Worm (Caenorhabditis elegans) whole organism, late embryonic: Measurements from ENCODE around the gene C07C7.1.
A peak's percentile ranks its signal among the peaks of the same experiment; 100 is the strongest.

Experiments used
- F13H6.1 ChIP-seq: sonication (generic microtip); optimal IDR thresholded peaks from 2 replicates; lab custom pipeline; 2016; ENCODE audit warnings: missing genetic modification characterization, missing compliant biosample characterization
- T23F11.4 ChIP-seq: fragments of 200-800 bp; sonication (Bioruptor generic); optimal IDR thresholded peaks from 2 replicates; lab custom pipeline; 2018; ENCODE audit warnings: mild to moderate bottlenecking, missing genetic modification characterization, missing compliant biosample characterization
- ceh-18 ChIP-seq: sonication (generic microtip); optimal IDR thresholded peaks from 2 replicates; lab custom pipeline; 2016; ENCODE audit warnings: missing genetic modification characterization, missing compliant biosample characterization
- ceh-19 ChIP-seq: fragments of 200-800 bp; sonication (Bioruptor generic); optimal IDR thresholded peaks from 2 replicates; lab custom pipeline; 2018; ENCODE audit warnings: mild to moderate bottlenecking, missing genetic modification characterization, missing compliant biosample characterization
- ceh-22 ChIP-seq: sonication (generic microtip); optimal IDR thresholded peaks from 2 replicates; lab custom pipeline; 2017; ENCODE audit warnings: missing biosample characterization, missing genetic modification characterization
- ceh-24 ChIP-seq: sonication (generic microtip); optimal IDR thresholded peaks from 2 replicates; lab custom pipeline; 2016; ENCODE audit warnings: mild to moderate bottlenecking, missing genetic modification characterization, missing compliant biosample characterization
- ceh-30 ChIP-seq: fragments of 150-350 bp; optimal IDR thresholded peaks from 2 replicates; lab custom pipeline; 2014; ENCODE audit warnings: missing biosample characterization, missing genetic modification characterization
- ceh-31 ChIP-seq: sonication (generic microtip); optimal IDR thresholded peaks from 2 replicates; lab custom pipeline; 2016; ENCODE audit warnings: missing genetic modification characterization, missing compliant biosample characterization
- ceh-34 ChIP-seq: sonication (generic microtip); optimal IDR thresholded peaks from 2 replicates; lab custom pipeline; 2016; ENCODE audit warnings: mild to moderate bottlenecking, missing genetic modification characterization, missing compliant biosample characterization
- ceh-48 ChIP-seq: sonication (generic microtip); optimal IDR thresholded peaks from 2 replicates; lab custom pipeline; 2016; ENCODE audit warnings: missing genetic modification characterization, inconsistent platforms, missing compliant biosample characterization
- ceh-6 ChIP-seq: fragments of 200-800 bp; sonication (Bioruptor generic); optimal IDR thresholded peaks from 2 replicates; lab custom pipeline; 2018; ENCODE audit warnings: mild to moderate bottlenecking, missing genetic modification characterization, missing compliant biosample characterization
- dmd-4 ChIP-seq: sonication (generic microtip); optimal IDR thresholded peaks from 2 replicates; lab custom pipeline; 2016; ENCODE audit warnings: borderline replicate concordance, missing genetic modification characterization, missing compliant biosample characterization
- elt-2 ChIP-seq: sonication (generic microtip); optimal IDR thresholded peaks from 2 replicates; lab custom pipeline; 2016; ENCODE audit warnings: missing genetic modification reagents, missing genetic modification characterization, missing compliant biosample characterization
- fkh-6 ChIP-seq: sonication (generic microtip); optimal IDR thresholded peaks from 2 replicates; lab custom pipeline; 2016; ENCODE audit warnings: missing genetic modification characterization, missing compliant biosample characterization
- hlh-15 ChIP-seq: sonication (generic microtip); optimal IDR thresholded peaks from 2 replicates; lab custom pipeline; 2016; ENCODE audit warnings: missing genetic modification characterization, missing compliant biosample characterization
- hlh-30 ChIP-seq: sonication (generic microtip); optimal IDR thresholded peaks from 2 replicates; lab custom pipeline; 2017; ENCODE audit warnings: antibody characterized with exemption, missing genetic modification characterization, missing compliant biosample characterization; ENCODE audit not compliant: insufficient read depth
- hlh-8 ChIP-seq: sonication (generic microtip); optimal IDR thresholded peaks from 2 replicates; lab custom pipeline; 2016; ENCODE audit warnings: missing genotype, missing genetic modification characterization, missing compliant biosample characterization
- lin-11 ChIP-seq: fragments of 200-800 bp; sonication (Bioruptor generic); optimal IDR thresholded peaks from 2 replicates; lab custom pipeline; 2018; ENCODE audit warnings: mild to moderate bottlenecking, missing genetic modification characterization, missing compliant biosample characterization
- mec-3 ChIP-seq: sonication (generic microtip); optimal IDR thresholded peaks from 2 replicates; lab custom pipeline; 2016; ENCODE audit warnings: borderline replicate concordance, missing genetic modification characterization, missing compliant biosample characterization
- nfya-1 ChIP-seq: sonication (generic microtip); optimal IDR thresholded peaks from 2 replicates; lab custom pipeline; 2017; ENCODE audit warnings: missing genetic modification characterization, mild to moderate bottlenecking, missing compliant biosample characterization, antibody characterized with exemption, moderate library complexity
- nhr-232 ChIP-seq: sonication (generic microtip); optimal IDR thresholded peaks from 2 replicates; lab custom pipeline; 2016; ENCODE audit warnings: missing genetic modification characterization, missing compliant biosample characterization
- pha-4 ChIP-seq: fragments of 150-350 bp; optimal IDR thresholded peaks from 2 replicates; lab custom pipeline; 2018; ENCODE audit warnings: missing biosample characterization, missing genetic modification reagents, missing genetic modification characterization
- sdc-2 ChIP-seq: sonication (generic microtip); optimal IDR thresholded peaks from 2 replicates; lab custom pipeline; 2016; ENCODE audit warnings: missing genotype, missing genetic modification characterization, missing compliant biosample characterization
- sox-4 ChIP-seq: sonication (generic microtip); optimal IDR thresholded peaks from 2 replicates; lab custom pipeline; 2017; ENCODE audit warnings: mild to moderate bottlenecking, missing genetic modification characterization, inconsistent platforms, missing compliant biosample characterization
- syd-9 ChIP-seq: sonication (generic microtip); optimal IDR thresholded peaks from 2 replicates; lab custom pipeline; 2016; ENCODE audit warnings: mild to moderate bottlenecking, missing genetic modification characterization, moderate library complexity, missing compliant biosample characterization
- tbx-2 ChIP-seq: sonication (generic microtip); optimal IDR thresholded peaks from 2 replicates; lab custom pipeline; 2016; ENCODE audit warnings: missing genetic modification characterization, missing compliant biosample characterization
- tbx-7 ChIP-seq: sonication (generic microtip); optimal IDR thresholded peaks from 2 replicates; lab custom pipeline; 2016; ENCODE audit warnings: missing genotype, missing genetic modification characterization, missing compliant biosample characterization
- ttx-3 ChIP-seq: sonication (generic microtip); optimal IDR thresholded peaks from 2 replicates; lab custom pipeline; 2016; ENCODE audit warnings: missing genetic modification reagents, missing genetic modification characterization, missing compliant biosample characterization
- unc-3 ChIP-seq, 2 experiments: fragments of 200-800 bp in 1 of 2; sonication (Bioruptor generic) in 1 of 2; sonication (generic microtip) in 1 of 2; conservative IDR thresholded peaks in 1 of 2; optimal IDR thresholded peaks in 1 of 2; 2 replicates each; pipeline versions ENCODE4 v1.3.6 to Lab custom; 2016 to 2022; ENCODE audit warnings: missing compliant biosample characterization in 2 of 2, missing genetic modification characterization in 2 of 2, missing genetic modification reagents in 1 of 2
- zip-5 ChIP-seq: sonication (generic microtip); optimal IDR thresholded peaks from 2 replicates; lab custom pipeline; 2016; ENCODE audit warnings: missing genetic modification characterization, missing compliant biosample characterization

The C07C7.1 gene

DNA sequence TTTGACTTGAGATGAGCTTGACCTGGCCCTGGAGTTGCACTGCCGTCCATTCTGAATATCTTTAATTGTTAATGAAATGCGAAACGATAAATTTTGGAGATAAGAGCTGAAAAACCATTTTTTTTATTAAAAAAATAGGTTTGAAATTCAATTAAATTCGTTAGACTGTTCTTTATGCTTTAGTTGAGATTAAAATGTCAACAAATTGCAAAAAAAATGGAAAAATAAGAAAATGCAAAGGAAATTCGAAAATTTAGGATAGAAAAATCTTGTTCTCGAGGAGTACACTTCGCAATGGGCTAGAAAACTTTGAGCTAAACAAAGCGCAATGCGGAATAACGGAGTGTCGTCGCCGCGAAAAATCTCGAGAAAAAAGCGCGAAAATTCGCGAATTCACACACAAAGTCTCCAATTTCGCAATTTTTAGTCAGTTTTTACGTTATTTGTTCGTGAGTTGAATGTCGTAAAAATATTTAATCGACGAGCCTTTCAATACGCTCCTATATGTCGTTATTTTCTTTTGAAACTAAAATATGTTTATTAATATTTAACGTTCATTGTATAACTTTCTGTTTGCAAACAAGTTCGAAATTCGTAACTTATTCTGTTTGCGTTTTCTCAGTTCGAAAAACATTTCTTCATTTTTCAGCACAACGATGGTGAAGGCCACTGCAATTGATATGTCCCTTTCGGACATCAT, 37.7 kb upstream of the C07C7.1 start, which contains the start of the genes rpb-12 and aly-2:
rpb-12 (minus strand) TSS at position 51 of the 700 bp plus-strand sequence.
aly-2 (plus strand) TSS at position 650 of the 700 bp plus-strand sequence.
- TF ChIP-seq tbx-2 (tag; lab: Kevin White, UChicago): peak; percentile 35
- TF ChIP-seq elt-2 (tag; lab: Kevin White, UChicago): peak; percentile 40
- TF ChIP-seq sox-4 (tag; lab: Kevin White, UChicago): no peak

DNA sequence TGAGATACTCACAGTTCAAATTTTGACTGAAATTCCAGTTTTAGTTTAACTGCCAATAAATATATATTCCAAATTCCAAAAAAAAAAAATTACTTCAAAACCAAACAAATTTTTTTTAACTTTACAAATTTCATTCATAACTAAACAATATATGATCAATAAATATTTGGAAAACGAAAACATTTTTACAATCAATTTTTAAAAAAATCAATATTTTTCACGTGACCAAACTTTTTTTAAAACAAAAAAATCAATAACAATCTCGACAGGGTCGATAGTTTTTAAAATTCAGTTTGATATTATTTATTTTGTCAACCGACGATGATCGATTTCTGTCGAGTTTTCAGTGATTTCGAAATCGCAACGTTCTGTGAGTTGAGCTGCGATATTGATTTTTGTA, 34.5 kb upstream of the C07C7.1 start, which contains the start of gene F23B2.7:
F23B2.7 (plus strand) TSS at position 301 of the 400 bp plus-strand sequence.
- TF ChIP-seq ceh-48 (tag; lab: Kevin White, UChicago) (no peak), ceh-30 (tag; lab: Kevin White, UChicago) (no peak), hlh-8 (tag; lab: Kevin White, UChicago) (no peak), syd-9 (tag; lab: Kevin White, UChicago) (no peak), ceh-31 (tag; lab: Kevin White, UChicago) (no peak), fkh-6 (tag; lab: Kevin White, UChicago) (no peak), ceh-6 (GFP tag; lab: Kevin White, UChicago) (no peak), mec-3 (tag; lab: Kevin White, UChicago) (no peak), unc-3 (GFP tag; conservative IDR thresholded peaks at IDR 0.05; lab: Robert Waterston, UW) (no peak), unc-3 (tag; optimal IDR thresholded peaks at IDR 0.05; lab: Kevin White, UChicago) (no peak), zip-5 (tag; lab: Kevin White, UChicago) (no peak), elt-2 (tag; lab: Kevin White, UChicago) (no peak), sdc-2 (tag; lab: Kevin White, UChicago) (no peak), ttx-3 (tag; lab: Kevin White, UChicago) (no peak), T23F11.4 (GFP tag; lab: Kevin White, UChicago) (no peak), ceh-24 (tag; lab: Kevin White, UChicago) (no peak), ceh-34 (tag; lab: Kevin White, UChicago) (no peak), ceh-22 (no peak), ceh-19 (GFP tag; lab: Kevin White, UChicago) (no peak), nhr-232 (no peak), hlh-15 (no peak)

DNA sequence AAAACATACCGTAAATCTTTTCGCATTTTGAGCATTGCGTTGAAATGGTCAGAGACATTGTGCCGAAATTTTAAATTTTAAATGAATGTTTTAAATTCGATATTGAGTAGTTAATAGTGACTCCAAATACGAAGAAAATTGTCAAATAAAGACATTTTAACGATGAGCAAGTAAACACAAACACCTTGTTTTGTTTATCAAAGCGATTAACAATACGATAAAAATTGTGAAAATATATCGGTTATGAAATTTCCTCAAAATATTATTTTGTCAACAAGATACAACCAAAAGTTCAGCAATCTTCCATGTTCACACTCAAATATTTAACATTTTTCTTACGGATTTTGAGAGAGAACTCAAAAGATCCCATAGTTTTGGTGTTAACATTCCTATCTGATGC, 30.4 kb upstream of the C07C7.1 start, which contains the start of gene F23B2.10:
F23B2.10 (minus strand) TSS at position 101 of the 400 bp plus-strand sequence.
- no peak for TF ChIP-seq ceh-18 (tag; lab: Kevin White, UChicago)
- TF ChIP-seq pha-4 (tag; lab: Kevin White, UChicago): no peak
- no peak for TF ChIP-seq lin-11 (tag; lab: Kevin White, UChicago)
- TF ChIP-seq hlh-30 (tag; lab: Kevin White, UChicago): no peak
- TF ChIP-seq hlh-8 (tag; lab: Kevin White, UChicago): no peak
- TF ChIP-seq syd-9 (tag; lab: Kevin White, UChicago): no peak
- no peak for TF ChIP-seq ceh-22
- no peak for TF ChIP-seq dmd-4 (tag; lab: Kevin White, UChicago)
- no peak for TF ChIP-seq nhr-232
- TF ChIP-seq, all 69 proteins: peak for 0

DNA sequence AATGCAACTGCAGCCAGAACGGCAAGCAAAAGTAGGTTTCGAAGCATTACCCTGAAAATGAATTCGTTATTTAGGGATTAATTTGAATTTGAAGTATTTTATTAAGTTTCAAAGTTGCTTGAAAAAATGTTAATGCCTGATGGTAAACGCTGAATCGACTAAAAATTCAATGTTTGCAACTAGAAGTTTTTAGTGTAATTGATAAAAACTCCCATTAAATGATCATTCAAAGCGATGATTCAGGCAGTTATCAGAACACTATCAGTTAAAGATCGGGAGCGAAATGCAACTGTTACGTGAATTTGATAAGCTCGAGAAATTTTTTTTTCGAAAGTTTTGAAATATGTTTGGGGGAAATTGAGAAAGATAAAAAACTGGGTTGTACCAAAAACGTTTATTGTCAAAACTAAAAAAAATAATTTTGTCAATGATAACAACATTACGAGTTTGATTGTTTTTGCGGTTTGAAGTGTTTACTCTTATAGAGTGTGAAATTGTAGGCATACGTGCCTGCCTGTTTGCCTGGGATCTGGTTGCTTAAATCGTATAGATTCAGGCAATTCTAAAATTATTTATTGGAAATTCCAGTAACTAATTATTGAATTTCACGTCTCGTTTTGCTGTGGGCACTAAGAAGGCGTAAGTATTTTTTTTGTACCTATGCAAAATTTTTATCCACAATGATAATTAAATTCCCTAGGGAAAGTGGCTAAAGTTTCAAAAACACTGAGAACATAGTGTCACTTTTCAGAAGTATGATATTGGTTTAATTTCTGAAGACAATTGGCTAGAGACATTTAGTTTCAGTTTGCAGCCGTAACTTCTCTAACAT, 25.5 kb upstream of the C07C7.1 start, which contains the start of gene pcp-3:
pcp-3 (minus strand) TSS at position 51 of the 832 bp plus-strand sequence.
- TF ChIP-seq tbx-7 (no peak), ceh-6 (GFP tag; lab: Kevin White, UChicago) (no peak), F13H6.1 (tag; lab: Kevin White, UChicago) (no peak), nfya-1 (tag; lab: Kevin White, UChicago) (no peak)
